Worm (Caenorhabditis elegans) whole organism, early embryonic: ENCODE measurements around the gene mlt-11.

ENCODE experiments used
- F13C5.2 ChIP-seq: sonication (generic microtip); optimal IDR thresholded peaks from 2 replicates; lab custom pipeline; 2017; ENCODE audit warnings: mild to moderate bottlenecking, missing genetic modification characterization, inconsistent platforms, missing compliant biosample characterization
- ama-1 ChIP-seq: fragments of 150-350 bp; optimal IDR thresholded peaks from 2 replicates; lab custom pipeline; 2014
- scrt-1 ChIP-seq: fragments of 200-800 bp; sonication (Bioruptor generic); IDR thresholded peaks from 2 replicates; pipeline ENCODE4 v1.3.6; 2022; ENCODE audit warnings: missing genetic modification characterization, missing compliant biosample characterization

DNA sequence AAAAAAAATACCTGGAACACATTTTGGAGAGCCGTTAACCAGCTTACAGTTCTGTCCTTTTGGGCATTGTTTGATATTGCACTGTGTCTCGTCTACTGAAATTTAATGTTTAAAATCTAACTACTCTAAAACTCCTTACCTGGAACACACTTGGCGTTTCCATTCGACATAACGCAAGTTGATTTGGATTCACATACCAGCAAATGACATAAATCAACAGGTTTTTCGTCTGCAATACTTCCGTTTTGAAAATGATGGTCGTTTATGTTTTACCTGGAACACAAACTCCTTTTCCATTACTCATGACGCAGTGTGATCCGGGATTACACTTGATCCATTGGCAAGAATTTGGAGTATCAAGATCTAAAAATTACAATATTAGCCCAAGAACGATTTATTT, 41.7 kb upstream of the mlt-11 start:
- TF ChIP-seq F13C5.2 (tag; lab: Kevin White, UChicago), result no peak
- TF ChIP-seq scrt-1 (GFP tag; lab: Robert Waterston, UW), result no peak
- TF ChIP-seq ama-1 (lab: Kevin White, UChicago), result no peak
